Fruit fly (Drosophila melanogaster) whole organism, prepupa: ENCODE data around the gene Max.

Experiments used
- CG11294 ChIP-seq: fragments of 200-800 bp; sonication (Bioruptor generic); IDR thresholded peaks from 2 replicates; pipeline ENCODE4 v1.3.6; 2022; ENCODE audit warnings: missing biosample characterization, missing genetic modification characterization
- CG11762 ChIP-seq: fragments of 200-800 bp; sonication (Bioruptor generic); optimal IDR thresholded peaks from 3 replicates; lab custom pipeline; 2016; ENCODE audit warnings: missing biosample characterization, missing genetic modification characterization; ENCODE audit not compliant: insufficient read depth
- CG6808 ChIP-seq: fragments of 200-800 bp; sonication (Bioruptor generic); optimal IDR thresholded peaks from 3 replicates; lab custom pipeline; 2017; ENCODE audit warnings: missing biosample characterization, missing genetic modification characterization, mild to moderate bottlenecking, moderate library complexity, missing genetic modification reagents
- CG8632 ChIP-seq: fragments of 200-800 bp; sonication (Bioruptor generic); optimal IDR thresholded peaks from 3 replicates; lab custom pipeline; 2016; ENCODE audit warnings: missing biosample characterization, missing genetic modification characterization
- Eip75B ChIP-seq: fragments of 200-800 bp; sonication (Bioruptor generic); optimal IDR thresholded peaks from 3 replicates; lab custom pipeline; 2016; ENCODE audit warnings: missing biosample characterization, missing genetic modification characterization
- Gug ChIP-seq: fragments of 200-800 bp; sonication (Bioruptor generic); IDR thresholded peaks from 2 replicates; pipeline ENCODE4 v1.3.6; 2022; ENCODE audit warnings: missing biosample characterization, missing genetic modification characterization
- acj6 ChIP-seq: fragments of 200-800 bp; sonication (Bioruptor generic); optimal IDR thresholded peaks from 3 replicates; lab custom pipeline; 2016; ENCODE audit warnings: missing biosample characterization, missing genetic modification characterization
- ss ChIP-seq, 2 experiments: fragments of 200-800 bp; sonication (Bioruptor generic); optimal IDR thresholded peaks; 2 replicates in 1 of 2; 3 replicates in 1 of 2; lab custom pipeline; 2017 to 2018; ENCODE audit warnings: mild to moderate bottlenecking in 2 of 2, missing biosample characterization in 2 of 2, missing genetic modification characterization in 2 of 2, moderate library complexity in 1 of 2

dm6 chr3L:19251643-19252042 lies 12.3 kb downstream of the Max start:
- TF ChIP-seq Eip75B (GFP tag; lab: Kevin White, UChicago) = no peak
- TF ChIP-seq ss (GFP tag; optimal IDR thresholded peaks at IDR 0.05; lab: Kevin White, UChicago) = no peak
- no peak for TF ChIP-seq Gug (GFP tag; lab: Robert Waterston, UW)
- TF ChIP-seq CG8632 (GFP tag; lab: Kevin White, UChicago) = no peak
- no peak for TF ChIP-seq CG6808 (GFP tag; lab: Kevin White, UChicago)
- TF ChIP-seq CG11294 (GFP tag; lab: Robert Waterston, UW) = no peak
- TF ChIP-seq acj6 (GFP tag; lab: Kevin White, UChicago) = no peak
- TF ChIP-seq CG11762 (GFP tag; lab: Kevin White, UChicago) = no peak
